Fruit fly (Drosophila melanogaster) whole organism, embryonic: ENCODE data around the gene CG6479.

ENCODE experiments used
- BtbVII ChIP-seq: fragments of 200-800 bp; sonication (Bioruptor generic); optimal IDR thresholded peaks from 3 replicates; lab custom pipeline; 2017; ENCODE audit warnings: missing biosample characterization, mild to moderate bottlenecking, missing genetic modification characterization
- Bteb2 ChIP-seq: fragments of 200-800 bp; sonication (Bioruptor generic); optimal IDR thresholded peaks from 2 replicates; lab custom pipeline; 2016; ENCODE audit warnings: missing biosample characterization, missing genetic modification characterization
- C15 ChIP-seq: fragments of 200-800 bp; sonication (Bioruptor generic); IDR thresholded peaks from 3 replicates; pipeline ENCODE4 v1.3.6; 2022; ENCODE audit warnings: missing biosample characterization, missing genetic modification characterization
- CG10321 ChIP-seq: fragments of 200-800 bp; sonication (Bioruptor generic); IDR thresholded peaks from 2 replicates; pipeline ENCODE4 v1.3.6; 2022; ENCODE audit warnings: missing biosample characterization, missing genetic modification characterization
- CG11085 ChIP-seq: fragments of 200-800 bp; sonication (Bioruptor generic); IDR thresholded peaks from 2 replicates; pipeline ENCODE4 v1.3.6; 2022; ENCODE audit warnings: missing biosample characterization, missing genetic modification characterization
- CG11398 ChIP-seq: fragments of 200-800 bp; sonication (Bioruptor generic); optimal IDR thresholded peaks from 2 replicates; lab custom pipeline; 2016; ENCODE audit warnings: missing biosample characterization, missing genetic modification characterization
- CG12391 ChIP-seq: fragments of 200-800 bp; sonication (Bioruptor generic); optimal IDR thresholded peaks from 3 replicates; lab custom pipeline; 2018; ENCODE audit warnings: missing biosample characterization, mild to moderate bottlenecking, missing genetic modification characterization, moderate library complexity
- CG17385 ChIP-seq: fragments of 200-800 bp; sonication (Bioruptor generic); optimal IDR thresholded peaks from 3 replicates; lab custom pipeline; 2018; ENCODE audit warnings: missing biosample characterization, mild to moderate bottlenecking, missing genetic modification characterization
- CG17568 ChIP-seq: fragments of 200-800 bp; sonication (Bioruptor generic); optimal IDR thresholded peaks from 2 replicates; lab custom pipeline; 2018; ENCODE audit warnings: missing biosample characterization, mild to moderate bottlenecking, missing genetic modification characterization, moderate library complexity
- CG2120 ChIP-seq: fragments of 200-800 bp; sonication (Bioruptor generic); optimal IDR thresholded peaks from 3 replicates; lab custom pipeline; 2016; ENCODE audit warnings: missing biosample characterization, missing genetic modification characterization
- CG31441 ChIP-seq: fragments of 200-800 bp; sonication (Bioruptor generic); IDR thresholded peaks from 2 replicates; pipeline ENCODE4 v1.3.6; 2022; ENCODE audit warnings: missing biosample characterization, missing genetic modification characterization
- CG32772 ChIP-seq: fragments of 200-800 bp; sonication (Bioruptor generic); IDR thresholded peaks from 2 replicates; pipeline ENCODE4 v1.3.6; 2022; ENCODE audit warnings: missing biosample characterization, missing genetic modification characterization
- CG5180 ChIP-seq: fragments of 200-800 bp; sonication (Bioruptor generic); optimal IDR thresholded peaks from 3 replicates; lab custom pipeline; 2017; ENCODE audit warnings: missing biosample characterization, missing genetic modification characterization, mild to moderate bottlenecking, moderate library complexity, missing genetic modification reagents
- CG6813 ChIP-seq: fragments of 200-800 bp; sonication (Bioruptor generic); optimal IDR thresholded peaks from 2 replicates; lab custom pipeline; 2017; ENCODE audit warnings: missing biosample characterization, missing genetic modification characterization, mild to moderate bottlenecking, moderate library complexity, missing genetic modification reagents
- CG6854 ChIP-seq: fragments of 200-800 bp; sonication (Bioruptor generic); optimal IDR thresholded peaks from 3 replicates; lab custom pipeline; 2017; ENCODE audit warnings: missing biosample characterization, mild to moderate bottlenecking, missing genetic modification characterization
- CG7839 ChIP-seq: fragments of 200-800 bp; sonication (Bioruptor generic); optimal IDR thresholded peaks from 3 replicates; lab custom pipeline; 2018; ENCODE audit warnings: missing biosample characterization, mild to moderate bottlenecking, missing genetic modification characterization, moderate library complexity
- CG8388 ChIP-seq: fragments of 200-800 bp; sonication (Bioruptor generic); optimal IDR thresholded peaks from 2 replicates; lab custom pipeline; 2019; ENCODE audit warnings: missing biosample characterization, mild to moderate bottlenecking, missing genetic modification characterization, moderate library complexity
- D19A ChIP-seq: fragments of 200-800 bp; optimal IDR thresholded peaks from 3 replicates; lab custom pipeline; 2019; ENCODE audit warnings: missing biosample characterization, mild to moderate bottlenecking, missing genetic modification characterization, moderate library complexity
- D19B ChIP-seq: fragments of 200-800 bp; sonication (Bioruptor generic); optimal IDR thresholded peaks from 2 replicates; lab custom pipeline; 2017; ENCODE audit warnings: missing biosample characterization, mild to moderate bottlenecking, missing genetic modification characterization
- Deaf1 ChIP-seq: fragments of 200-800 bp; optimal IDR thresholded peaks from 3 replicates; lab custom pipeline; 2019; ENCODE audit warnings: missing biosample characterization, mild to moderate bottlenecking, missing genetic modification characterization, moderate library complexity
- Dek ChIP-seq: fragments of 200-800 bp; sonication (Bioruptor generic); optimal IDR thresholded peaks from 3 replicates; lab custom pipeline; 2019; ENCODE audit warnings: missing biosample characterization, mild to moderate bottlenecking, missing genetic modification characterization, moderate library complexity
- Dp ChIP-seq: fragments of 200-800 bp; sonication (Bioruptor generic); optimal IDR thresholded peaks from 2 replicates; lab custom pipeline; 2018; ENCODE audit warnings: missing biosample characterization, mild to moderate bottlenecking, missing genetic modification characterization, moderate library complexity
- HLH4C ChIP-seq: fragments of 200-800 bp; sonication (Bioruptor generic); IDR thresholded peaks from 3 replicates; pipeline ENCODE4 v1.3.6; 2022; ENCODE audit warnings: missing biosample characterization, missing genetic modification characterization; ENCODE audit not compliant: partially characterized antibody
- Lhr ChIP-seq: fragments of 200-800 bp; sonication (Bioruptor generic); optimal IDR thresholded peaks from 3 replicates; lab custom pipeline; 2017; ENCODE audit warnings: mild to moderate bottlenecking, missing biosample characterization, missing genetic modification reagents, missing genetic modification characterization
- PHDP ChIP-seq: fragments of 200-800 bp; sonication (Bioruptor generic); optimal IDR thresholded peaks from 3 replicates; lab custom pipeline; 2018; ENCODE audit warnings: missing biosample characterization, mild to moderate bottlenecking, missing genetic modification characterization, moderate library complexity
- Ptx1 ChIP-seq: fragments of 200-800 bp; sonication (Bioruptor generic); IDR thresholded peaks from 2 replicates; pipeline ENCODE4 v1.3.6; 2022; ENCODE audit warnings: missing biosample characterization, missing genetic modification characterization
- Ravus ChIP-seq: fragments of 200-800 bp; sonication (Bioruptor generic); IDR thresholded peaks from 2 replicates; pipeline ENCODE4 v1.3.6; 2022; ENCODE audit warnings: missing biosample characterization, missing genetic modification characterization
- Sox102F ChIP-seq: fragments of 200-800 bp; sonication (Bioruptor generic); optimal IDR thresholded peaks from 2 replicates; lab custom pipeline; 2018; ENCODE audit warnings: missing biosample characterization, mild to moderate bottlenecking, missing genetic modification characterization, moderate library complexity
- ara ChIP-seq: fragments of 200-800 bp; sonication (Bioruptor generic); IDR thresholded peaks from 2 replicates; pipeline ENCODE4 v1.3.6; 2022; ENCODE audit warnings: missing biosample characterization, missing genetic modification characterization
- bcd ChIP-seq: fragments of 200-800 bp; sonication (Bioruptor generic); optimal IDR thresholded peaks from 2 replicates; lab custom pipeline; 2017; ENCODE audit warnings: missing biosample characterization, mild to moderate bottlenecking, missing genetic modification characterization
- crol ChIP-seq: fragments of 200-800 bp; sonication (Bioruptor generic); IDR thresholded peaks from 2 replicates; pipeline ENCODE4 v1.3.6; 2022; ENCODE audit warnings: missing biosample characterization, missing genetic modification characterization
- dmrt99B ChIP-seq: fragments of 200-800 bp; sonication (Bioruptor generic); optimal IDR thresholded peaks from 2 replicates; lab custom pipeline; 2018; ENCODE audit warnings: missing biosample characterization, mild to moderate bottlenecking, missing genetic modification characterization, moderate library complexity
- dysf ChIP-seq: fragments of 200-800 bp; sonication (Bioruptor generic); IDR thresholded peaks from 3 replicates; pipeline ENCODE4 v1.3.6; 2022; ENCODE audit warnings: missing biosample characterization, missing genetic modification characterization
- fd64A ChIP-seq: fragments of 200-800 bp; sonication (Bioruptor generic); optimal IDR thresholded peaks from 3 replicates; lab custom pipeline; 2018; ENCODE audit warnings: missing biosample characterization, mild to moderate bottlenecking, missing genetic modification characterization
- gsb ChIP-seq: fragments of 200-800 bp; sonication (Bioruptor generic); IDR thresholded peaks from 2 replicates; pipeline ENCODE4 v1.3.6; 2022; ENCODE audit warnings: missing biosample characterization, missing genetic modification characterization
- hbn ChIP-seq: fragments of 200-800 bp; sonication (Bioruptor generic); IDR thresholded peaks from 2 replicates; pipeline ENCODE4 v1.3.6; 2022; ENCODE audit warnings: missing biosample characterization, missing genetic modification characterization; ENCODE audit not compliant: partially characterized antibody
- ind ChIP-seq: fragments of 200-800 bp; sonication (Bioruptor generic); optimal IDR thresholded peaks from 3 replicates; lab custom pipeline; 2016; ENCODE audit warnings: missing biosample characterization, missing genetic modification characterization
- kah ChIP-seq: fragments of 200-800 bp; sonication (Bioruptor generic); optimal IDR thresholded peaks from 2 replicates; lab custom pipeline; 2018; ENCODE audit warnings: missing biosample characterization, mild to moderate bottlenecking, missing genetic modification characterization
- lab ChIP-seq: fragments of 200-800 bp; sonication (Bioruptor generic); optimal IDR thresholded peaks from 3 replicates; lab custom pipeline; 2017; ENCODE audit warnings: missing biosample characterization, missing genetic modification characterization, mild to moderate bottlenecking, moderate library complexity, missing genetic modification reagents
- lmd ChIP-seq: fragments of 200-800 bp; sonication (Bioruptor generic); IDR thresholded peaks from 2 replicates; pipeline ENCODE4 v1.3.6; 2022; ENCODE audit warnings: missing biosample characterization, missing genetic modification characterization
- pho ChIP-seq: fragments of 200-800 bp; sonication (Bioruptor generic); optimal IDR thresholded peaks from 2 replicates; lab custom pipeline; 2016; ENCODE audit warnings: missing biosample characterization, missing genetic modification characterization
- phol ChIP-seq: fragments of 200-800 bp; sonication (Bioruptor generic); optimal IDR thresholded peaks from 3 replicates; lab custom pipeline; 2018; ENCODE audit warnings: missing biosample characterization, mild to moderate bottlenecking, missing genetic modification characterization, moderate library complexity
- prd ChIP-seq, 3 experiments: fragments of >200 bp in 2 of 3; fragments of 200-800 bp in 1 of 3; sonication (Bioruptor generic) in 1 of 3; optimal IDR thresholded peaks in 2 of 3; IDR thresholded peaks in 1 of 3; 2 replicates in 2 of 3; 3 replicates in 1 of 3; pipeline versions ENCODE4 v1.3.6 to Lab custom; 2017 to 2022; ENCODE audit warnings: missing biosample characterization in 1 of 3, missing genetic modification characterization in 1 of 3
- slbo ChIP-seq: fragments of 200-800 bp; sonication (Bioruptor generic); IDR thresholded peaks from 2 replicates; pipeline ENCODE4 v1.3.6; 2022; ENCODE audit warnings: missing biosample characterization, missing genetic modification characterization
- sr ChIP-seq: fragments of 200-800 bp; sonication (Bioruptor generic); IDR thresholded peaks from 3 replicates; pipeline ENCODE4 v1.3.6; 2022; ENCODE audit warnings: missing biosample characterization, missing genetic modification characterization
- stc ChIP-seq: fragments of 200-800 bp; sonication (Bioruptor generic); IDR thresholded peaks from 2 replicates; pipeline ENCODE4 v1.3.6; 2022; ENCODE audit warnings: missing biosample characterization, missing genetic modification characterization
- tap ChIP-seq: fragments of 200-800 bp; optimal IDR thresholded peaks from 3 replicates; lab custom pipeline; 2019; ENCODE audit warnings: missing biosample characterization, mild to moderate bottlenecking, missing genetic modification characterization, moderate library complexity
- tin ChIP-seq: fragments of 200-800 bp; sonication (Bioruptor generic); optimal IDR thresholded peaks from 3 replicates; lab custom pipeline; 2016; ENCODE audit warnings: missing biosample characterization, missing genetic modification characterization
- vvl ChIP-seq: fragments of 200-800 bp; sonication (Bioruptor generic); IDR thresholded peaks from 2 replicates; pipeline ENCODE4 v1.3.6; 2022; ENCODE audit warnings: missing biosample characterization, missing genetic modification characterization
- zf30C ChIP-seq: fragments of 200-800 bp; sonication (Bioruptor generic); optimal IDR thresholded peaks from 3 replicates; lab custom pipeline; 2018; ENCODE audit warnings: missing biosample characterization, mild to moderate bottlenecking, missing genetic modification characterization

CG6479 gene

dm6 chr3L:17310509-17310908 lies 28.6 kb downstream of the CG6479 start (continued):
- TF ChIP-seq CG11085: peak; percentile 48; the same call in 1 of the 2 replicates
- TF ChIP-seq sr (GFP tag; lab: Robert Waterston, UW): no peak
- peak; percentile 48; the same call in 1 of the 2 replicates for TF ChIP-seq slbo (GFP tag; lab: Robert Waterston, UW)
- peak; percentile 53 for TF ChIP-seq ara (GFP tag; lab: Robert Waterston, UW)
- no peak for TF ChIP-seq CG17568 (GFP tag; lab: Kevin White, UChicago)
- no peak for TF ChIP-seq hbn
- TF ChIP-seq dmrt99B (tag; lab: Kevin White, UChicago): peak; percentile 53
- peak; percentile 42 for TF ChIP-seq tap (tag; lab: Kevin White, UChicago)
- TF ChIP-seq kah (GFP tag; lab: Kevin White, UChicago): no peak
- peak; percentile 18 for TF ChIP-seq tin
- TF ChIP-seq dysf (GFP tag; lab: Robert Waterston, UW): peak; percentile 55; the same call in 1 of the 3 replicates
- peak; percentile 13 for TF ChIP-seq ind (GFP tag; lab: Kevin White, UChicago)
- TF ChIP-seq Lhr (GFP tag; lab: Kevin White, UChicago): no peak
- no peak for TF ChIP-seq pho
- TF ChIP-seq Deaf1 (tag; lab: Kevin White, UChicago): peak; percentile 39
- no peak for TF ChIP-seq CG11398
- peak; percentile 65 for TF ChIP-seq Ptx1 (GFP tag; lab: Robert Waterston, UW)
- TF ChIP-seq D19B (GFP tag; lab: Kevin White, UChicago): no peak
- TF ChIP-seq stc: peak; percentile 42; the same call in 1 of the 2 replicates
- TF ChIP-seq gsb (GFP tag; lab: Robert Waterston, UW): no peak
- no peak for TF ChIP-seq CG10321 (GFP tag; lab: Robert Waterston, UW)
- TF ChIP-seq C15 (GFP tag; lab: Robert Waterston, UW): 0 out of 3 replicates have a peak, but pooled peaks have one; percentile 8
- TF ChIP-seq bcd (GFP tag; lab: Kevin White, UChicago): peak; percentile 24
- TF ChIP-seq BtbVII (GFP tag; lab: Kevin White, UChicago): peak; percentile 54
- no peak for TF ChIP-seq Ravus (GFP tag; lab: Robert Waterston, UW)
- TF ChIP-seq CG32772 (GFP tag; lab: Robert Waterston, UW): no peak
- TF ChIP-seq Sox102F (GFP tag; lab: Kevin White, UChicago): peak; percentile 39
- no peak for TF ChIP-seq Dp
- peak; percentile 37 for TF ChIP-seq PHDP (tag; lab: Kevin White, UChicago)
- peak; percentile 17 for TF ChIP-seq CG8388 (GFP tag; lab: Kevin White, UChicago)
- TF ChIP-seq Bteb2 (GFP tag; lab: Kevin White, UChicago): no peak
- peak; percentile 53 for TF ChIP-seq lmd
- TF ChIP-seq prd (optimal IDR thresholded peaks at IDR 0.05; lab: Kevin White, UChicago): no peak
- peak; percentile 67 for TF ChIP-seq prd (GFP tag; IDR thresholded peaks at IDR 0.05; lab: Robert Waterston, UW)
- TF ChIP-seq CG7839: peak; percentile 40
- peak; percentile 62 for TF ChIP-seq CG31441 (GFP tag; lab: Robert Waterston, UW)
- TF ChIP-seq Dek (tag; lab: Kevin White, UChicago): peak; percentile 6
- TF ChIP-seq phol (tag; lab: Kevin White, UChicago): peak; percentile 47
- TF ChIP-seq D19A: peak; percentile 56
- peak; percentile 31 for TF ChIP-seq CG2120 (GFP tag; lab: Kevin White, UChicago)
- TF ChIP-seq HLH4C (GFP tag; lab: Robert Waterston, UW): no peak
- TF ChIP-seq CG5180 (GFP tag; lab: Kevin White, UChicago): peak; percentile 5
- no peak for TF ChIP-seq zf30C (GFP tag; lab: Kevin White, UChicago)
- peak; percentile 73 for TF ChIP-seq vvl
- TF ChIP-seq CG6854 (GFP tag; lab: Kevin White, UChicago): peak; percentile 9
- no peak for TF ChIP-seq crol (GFP tag; lab: Robert Waterston, UW)
- peak; percentile 86 for TF ChIP-seq lab (GFP tag; lab: Kevin White, UChicago)
- no peak for TF ChIP-seq fd64A (GFP tag; lab: Kevin White, UChicago)
- TF ChIP-seq CG6813 (GFP tag; lab: Kevin White, UChicago): peak; percentile 40
- TF ChIP-seq CG17385 (GFP tag; lab: Kevin White, UChicago): peak; percentile 5
- peak; percentile 33 for TF ChIP-seq CG12391 (tag; lab: Kevin White, UChicago)
